Worm (Caenorhabditis elegans) whole organism, L2 larva: ENCODE measurements around the gene arrd-6.

Experiments used
- aly-2 ChIP-seq: fragments of 150-350 bp; optimal IDR thresholded peaks from 2 replicates; lab custom pipeline; 2014; ENCODE audit warnings: missing biosample characterization, missing genetic modification characterization
- blmp-1 ChIP-seq: sonication (generic microtip); optimal IDR thresholded peaks from 2 replicates; lab custom pipeline; 2017; ENCODE audit warnings: missing genetic modification characterization, mild to moderate bottlenecking, missing compliant biosample characterization, antibody characterized with exemption, moderate library complexity; ENCODE audit not compliant: insufficient read depth
- crh-2 ChIP-seq: sonication (generic microtip); optimal IDR thresholded peaks from 2 replicates; lab custom pipeline; 2017; ENCODE audit warnings: missing biosample characterization, missing genetic modification characterization
- mdl-1 ChIP-seq, 2 experiments: fragments of 150-350 bp in 1 of 2; sonication (generic microtip) in 1 of 2; optimal IDR thresholded peaks; 2 replicates each; lab custom pipeline; 2017; ENCODE audit warnings: missing biosample characterization in 2 of 2, missing genetic modification characterization in 2 of 2
- nhr-11 ChIP-seq: fragments of 150-350 bp; optimal IDR thresholded peaks from 2 replicates; lab custom pipeline; 2014; ENCODE audit warnings: missing biosample characterization, missing genetic modification characterization
- nhr-237 ChIP-seq: fragments of 150-350 bp; optimal IDR thresholded peaks from 2 replicates; lab custom pipeline; 2014; ENCODE audit warnings: missing biosample characterization, missing genetic modification characterization
- nhr-77 ChIP-seq: fragments of 150-350 bp; optimal IDR thresholded peaks from 2 replicates; lab custom pipeline; 2014; ENCODE audit warnings: missing biosample characterization, missing genetic modification characterization
- unc-55 ChIP-seq: fragments of 150-350 bp; sonication (generic microtip); optimal IDR thresholded peaks from 3 replicates; lab custom pipeline; 2014; ENCODE audit warnings: missing biosample characterization, missing genetic modification reagents, missing genetic modification characterization
- unc-62 ChIP-seq: fragments of 150-350 bp; optimal IDR thresholded peaks from 2 replicates; lab custom pipeline; 2014; ENCODE audit warnings: missing biosample characterization, missing genetic modification reagents, missing genetic modification characterization
- zag-1 ChIP-seq: fragments of 150-350 bp; optimal IDR thresholded peaks from 2 replicates; lab custom pipeline; 2014; ENCODE audit warnings: missing biosample characterization, missing genetic modification characterization

- no peak for TF ChIP-seq unc-62 (GFP tag; lab: Kevin White, UChicago)
- TF ChIP-seq crh-2 (tag; lab: Kevin White, UChicago), result no peak
- no peak for TF ChIP-seq nhr-11 (tag; lab: Kevin White, UChicago)
- TF ChIP-seq mdl-1 (tag; optimal IDR thresholded peaks at IDR 0.05; lab: Kevin White, UChicago), result no peak
- no peak for TF ChIP-seq unc-55 (GFP tag; lab: Kevin White, UChicago)
- no peak for TF ChIP-seq aly-2 (tag; lab: Kevin White, UChicago)
- TF ChIP-seq nhr-237, result no peak
- TF ChIP-seq zag-1 (tag; lab: Kevin White, UChicago), result no peak
- TF ChIP-seq blmp-1, result no peak
- TF ChIP-seq nhr-77 (tag; lab: Kevin White, UChicago), result no peak
Observed at ce11 chrII:11134828-11135227, 7.7 kb upstream of the arrd-6 start, which contains the start of gene F40F8.5.
